Fruit fly (Drosophila melanogaster) whole organism, embryonic: ENCODE measurements around the gene cni.
A peak's percentile ranks its signal among the peaks of the same experiment; 100 is the strongest.

Source experiments
- Bdp1 ChIP-seq: fragments of 200-800 bp; sonication (Bioruptor generic); optimal IDR thresholded peaks from 3 replicates; lab custom pipeline; 2016; ENCODE audit warnings: missing biosample characterization, missing genetic modification characterization
- CG10321 ChIP-seq: fragments of 200-800 bp; sonication (Bioruptor generic); IDR thresholded peaks from 2 replicates; pipeline ENCODE4 v1.3.6; 2022; ENCODE audit warnings: missing biosample characterization, missing genetic modification characterization
- CG10543 ChIP-seq: fragments of 200-800 bp; sonication (Bioruptor generic); optimal IDR thresholded peaks from 3 replicates; lab custom pipeline; 2017; ENCODE audit warnings: missing biosample characterization, mild to moderate bottlenecking, missing genetic modification characterization, moderate library complexity
- CG11723 ChIP-seq: fragments of 200-800 bp; sonication (Bioruptor generic); optimal IDR thresholded peaks from 2 replicates; lab custom pipeline; 2017; ENCODE audit warnings: missing biosample characterization, mild to moderate bottlenecking, missing genetic modification characterization
- CG12769 ChIP-seq: fragments of 200-800 bp; sonication (Bioruptor generic); optimal IDR thresholded peaks from 2 replicates; lab custom pipeline; 2019; ENCODE audit warnings: missing biosample characterization, mild to moderate bottlenecking, missing genetic modification characterization, moderate library complexity
- CG13894 ChIP-seq: fragments of 200-800 bp; sonication (Bioruptor generic); optimal IDR thresholded peaks from 3 replicates; lab custom pipeline; 2018; ENCODE audit warnings: missing biosample characterization, mild to moderate bottlenecking, missing genetic modification characterization, moderate library complexity
- CG14050 ChIP-seq: fragments of 200-800 bp; sonication (Bioruptor generic); IDR thresholded peaks from 3 replicates; pipeline ENCODE4 v1.3.6; 2022; ENCODE audit warnings: missing biosample characterization, missing genetic modification characterization
- CG15011 ChIP-seq: fragments of 200-800 bp; sonication (Bioruptor generic); optimal IDR thresholded peaks from 3 replicates; lab custom pipeline; 2018; ENCODE audit warnings: missing biosample characterization, mild to moderate bottlenecking, missing genetic modification characterization
- CG15073 ChIP-seq: fragments of 200-800 bp; sonication (Bioruptor generic); optimal IDR thresholded peaks from 2 replicates; lab custom pipeline; 2016; ENCODE audit warnings: missing biosample characterization, missing genetic modification characterization
- CG15269 ChIP-seq: fragments of 200-800 bp; sonication (Bioruptor generic); optimal IDR thresholded peaks from 2 replicates; lab custom pipeline; 2018; ENCODE audit warnings: missing biosample characterization, mild to moderate bottlenecking, missing genetic modification characterization, moderate library complexity
- CG3838 ChIP-seq: fragments of 200-800 bp; sonication (Bioruptor generic); optimal IDR thresholded peaks from 3 replicates; lab custom pipeline; 2016; ENCODE audit warnings: missing biosample characterization, missing genetic modification characterization
- CG7745 ChIP-seq: fragments of 200-800 bp; sonication (Bioruptor generic); optimal IDR thresholded peaks from 2 replicates; lab custom pipeline; 2018; ENCODE audit warnings: missing biosample characterization, mild to moderate bottlenecking, missing genetic modification characterization, moderate library complexity
- CG7839 ChIP-seq: fragments of 200-800 bp; sonication (Bioruptor generic); optimal IDR thresholded peaks from 3 replicates; lab custom pipeline; 2018; ENCODE audit warnings: missing biosample characterization, mild to moderate bottlenecking, missing genetic modification characterization, moderate library complexity
- CG9215 ChIP-seq: fragments of 200-800 bp; sonication (Bioruptor generic); IDR thresholded peaks from 2 replicates; pipeline ENCODE4 v1.3.6; 2022; ENCODE audit warnings: missing biosample characterization, missing genetic modification characterization
- CG9932 ChIP-seq: fragments of 200-800 bp; sonication (Bioruptor generic); IDR thresholded peaks from 2 replicates; pipeline ENCODE4 v1.3.6; 2022; ENCODE audit warnings: missing biosample characterization, missing genetic modification characterization
- D19A ChIP-seq: fragments of 200-800 bp; optimal IDR thresholded peaks from 3 replicates; lab custom pipeline; 2019; ENCODE audit warnings: missing biosample characterization, mild to moderate bottlenecking, missing genetic modification characterization, moderate library complexity
- Dip3 ChIP-seq: fragments of 200-800 bp; sonication (Bioruptor generic); optimal IDR thresholded peaks from 3 replicates; lab custom pipeline; 2016; ENCODE audit warnings: missing biosample characterization, missing genetic modification characterization
- Drgx ChIP-seq: fragments of 200-800 bp; sonication (Bioruptor generic); IDR thresholded peaks from 2 replicates; pipeline ENCODE4 v1.3.6; 2022; ENCODE audit warnings: missing biosample characterization, missing genetic modification characterization
- ERR ChIP-seq: fragments of 200-800 bp; sonication (Bioruptor generic); optimal IDR thresholded peaks from 2 replicates; lab custom pipeline; 2016; ENCODE audit warnings: missing biosample characterization, missing genetic modification characterization
- Hmr ChIP-seq: fragments of 200-800 bp; sonication (Bioruptor generic); optimal IDR thresholded peaks from 3 replicates; lab custom pipeline; 2017; ENCODE audit warnings: mild to moderate bottlenecking, missing biosample characterization, missing genetic modification reagents, missing genetic modification characterization
- Hr51 ChIP-seq, 2 experiments: fragments of 200-800 bp; sonication (Bioruptor generic); optimal IDR thresholded peaks; 2 replicates in 1 of 2; 3 replicates in 1 of 2; lab custom pipeline; 2016 to 2018; ENCODE audit warnings: missing biosample characterization in 2 of 2, missing genetic modification characterization in 2 of 2, mild to moderate bottlenecking in 1 of 2, moderate library complexity in 1 of 2
- Lim3 ChIP-seq: fragments of 200-800 bp; sonication (Bioruptor generic); IDR thresholded peaks from 2 replicates; pipeline ENCODE4 v1.3.6; 2022; ENCODE audit warnings: missing biosample characterization, missing genetic modification characterization
- Mad ChIP-seq: fragments of 200-800 bp; sonication (Bioruptor generic); optimal IDR thresholded peaks from 2 replicates; lab custom pipeline; 2016; ENCODE audit warnings: missing biosample characterization, missing genetic modification characterization
- Med ChIP-seq: fragments of 200-800 bp; sonication (Bioruptor generic); peaks from one replicate; lab custom pipeline; 2016; ENCODE audit warnings: missing biosample characterization, missing genetic modification characterization, mild to moderate bottlenecking, inconsistent platforms, moderate library complexity
- Pdp1 ChIP-seq, 2 experiments: fragments of 200-800 bp; sonication (Bioruptor generic); optimal IDR thresholded peaks; 3 replicates each; lab custom pipeline; 2016; ENCODE audit warnings: missing biosample characterization in 2 of 2, missing genetic modification characterization in 2 of 2, mild to moderate bottlenecking in 1 of 2, moderate library complexity in 1 of 2
- Rfx ChIP-seq: fragments of 200-800 bp; sonication (Bioruptor generic); IDR thresholded peaks from 2 replicates; pipeline ENCODE4 v1.3.6; 2022; ENCODE audit warnings: missing biosample characterization, missing genetic modification characterization
- Side ChIP-seq: fragments of 200-800 bp; sonication (Bioruptor generic); optimal IDR thresholded peaks from 2 replicates; lab custom pipeline; 2016; ENCODE audit warnings: missing biosample characterization, missing genetic modification characterization
- Trl ChIP-seq, 3 experiments: fragments of >200 bp in 2 of 3; fragments of 200-800 bp in 1 of 3; sonication (Bioruptor generic) in 1 of 3; optimal IDR thresholded peaks; 2 replicates in 1 of 3; 3 replicates in 2 of 3; lab custom pipeline; 2016 to 2017; ENCODE audit warnings: missing biosample characterization in 1 of 3, missing genetic modification characterization in 1 of 3
- abd-A ChIP-seq: fragments of 200-800 bp; sonication (Bioruptor generic); optimal IDR thresholded peaks from 3 replicates; lab custom pipeline; 2019; ENCODE audit warnings: missing biosample characterization, mild to moderate bottlenecking, missing genetic modification characterization, moderate library complexity
- al ChIP-seq: fragments of 200-800 bp; sonication (Bioruptor generic); IDR thresholded peaks from 2 replicates; pipeline ENCODE4 v1.3.6; 2022; ENCODE audit warnings: missing biosample characterization, missing genetic modification characterization
- crp ChIP-seq, 2 experiments: fragments of 200-800 bp; sonication (Bioruptor generic); optimal IDR thresholded peaks; 2 replicates in 1 of 2; 3 replicates in 1 of 2; lab custom pipeline; 2017; ENCODE audit warnings: missing biosample characterization in 2 of 2, missing genetic modification characterization in 2 of 2, mild to moderate bottlenecking in 1 of 2, moderate library complexity in 1 of 2
- danr ChIP-seq: fragments of 200-800 bp; sonication (Bioruptor generic); IDR thresholded peaks from 2 replicates; pipeline ENCODE4 v1.3.6; 2022; ENCODE audit warnings: missing biosample characterization, missing genetic modification characterization
- dm ChIP-seq: fragments of 200-800 bp; sonication (Bioruptor generic); optimal IDR thresholded peaks from 3 replicates; lab custom pipeline; 2016; ENCODE audit warnings: missing biosample characterization, missing genetic modification characterization
- dmrt11E ChIP-seq: fragments of 200-800 bp; sonication (Bioruptor generic); optimal IDR thresholded peaks from 3 replicates; lab custom pipeline; 2018; ENCODE audit warnings: missing biosample characterization, mild to moderate bottlenecking, missing genetic modification characterization, moderate library complexity
- dmrt99B ChIP-seq: fragments of 200-800 bp; sonication (Bioruptor generic); optimal IDR thresholded peaks from 2 replicates; lab custom pipeline; 2018; ENCODE audit warnings: missing biosample characterization, mild to moderate bottlenecking, missing genetic modification characterization, moderate library complexity
- ftz-f1 ChIP-seq: fragments of 200-800 bp; sonication (Bioruptor generic); optimal IDR thresholded peaks from 2 replicates; lab custom pipeline; 2016; ENCODE audit warnings: missing biosample characterization, missing genetic modification characterization
- grn ChIP-seq: fragments of 200-800 bp; sonication (Bioruptor generic); optimal IDR thresholded peaks from 3 replicates; lab custom pipeline; 2017; ENCODE audit warnings: missing biosample characterization, missing genetic modification characterization
- ind ChIP-seq: fragments of 200-800 bp; sonication (Bioruptor generic); optimal IDR thresholded peaks from 3 replicates; lab custom pipeline; 2016; ENCODE audit warnings: missing biosample characterization, missing genetic modification characterization
- lov ChIP-seq, 2 experiments: fragments of 200-800 bp in 1 of 2; fragments of >200 bp in 1 of 2; sonication (Bioruptor generic) in 1 of 2; IDR thresholded peaks in 1 of 2; optimal IDR thresholded peaks in 1 of 2; 2 replicates in 1 of 2; 3 replicates in 1 of 2; pipeline versions ENCODE4 v1.3.6 to Lab custom; 2017 to 2022; ENCODE audit warnings: missing biosample characterization in 1 of 2, missing genetic modification characterization in 1 of 2
- nom ChIP-seq: fragments of 200-800 bp; sonication (Bioruptor generic); optimal IDR thresholded peaks from 2 replicates; lab custom pipeline; 2017; ENCODE audit warnings: missing biosample characterization, missing genetic modification characterization, mild to moderate bottlenecking, moderate library complexity, missing genetic modification reagents
- onecut ChIP-seq: fragments of 200-800 bp; sonication (Bioruptor generic); IDR thresholded peaks from 2 replicates; pipeline ENCODE4 v1.3.6; 2022; ENCODE audit warnings: missing biosample characterization, missing genetic modification characterization
- pfk ChIP-seq: fragments of 200-800 bp; sonication (Bioruptor generic); optimal IDR thresholded peaks from 2 replicates; lab custom pipeline; 2018; ENCODE audit warnings: missing biosample characterization, mild to moderate bottlenecking, missing genetic modification characterization, moderate library complexity
- sd ChIP-seq: fragments of 200-800 bp; sonication (Bioruptor generic); optimal IDR thresholded peaks from 3 replicates; lab custom pipeline; 2018; ENCODE audit warnings: missing biosample characterization, mild to moderate bottlenecking, missing genetic modification characterization, moderate library complexity
- sim ChIP-seq: fragments of 200-800 bp; sonication (Bioruptor generic); IDR thresholded peaks from 2 replicates; pipeline ENCODE4 v1.3.6; 2022; ENCODE audit warnings: missing biosample characterization, missing genetic modification characterization
- tgo ChIP-seq: fragments of 200-800 bp; sonication (Bioruptor generic); IDR thresholded peaks from 3 replicates; pipeline ENCODE4 v1.3.6; 2022; ENCODE audit warnings: missing biosample characterization, missing genetic modification characterization
- zen ChIP-seq: fragments of 200-800 bp; sonication (Bioruptor generic); optimal IDR thresholded peaks from 3 replicates; lab custom pipeline; 2018; ENCODE audit warnings: missing biosample characterization, mild to moderate bottlenecking, missing genetic modification characterization, moderate library complexity

The cni gene

dm6 chr2L:16277922-16278321 lies 32.6 kb downstream of the cni start:
- TF ChIP-seq Bdp1 (no peak), ftz-f1 (GFP tag; lab: Kevin White, UChicago) (peak; percentile 17), CG7745 (tag; lab: Kevin White, UChicago) (no peak), CG13894 (tag; lab: Kevin White, UChicago) (peak; percentile 72), CG3838 (GFP tag; lab: Kevin White, UChicago) (no peak), sd (tag; lab: Kevin White, UChicago) (peak; percentile 5), Dip3 (GFP tag; lab: Kevin White, UChicago) (no peak), CG11723 (no peak), abd-A (tag; lab: Kevin White, UChicago) (peak; percentile 78), Hmr (no peak), CG10543 (GFP tag; lab: Kevin White, UChicago) (peak; percentile 48), Med (GFP tag; lab: Kevin White, UChicago) (peak; percentile 69), CG14050 (GFP tag; lab: Robert Waterston, UW) (no peak), Mad (GFP tag; lab: Kevin White, UChicago) (no peak), Rfx (GFP tag; lab: Robert Waterston, UW) (peak; percentile 54; the same call in 1 of the 2 replicates), CG7839 (tag; lab: Kevin White, UChicago) (no peak), CG15073 (no peak), CG9215 (GFP tag; lab: Robert Waterston, UW) (no peak), grn (GFP tag; lab: Kevin White, UChicago) (no peak), ERR (GFP tag; lab: Kevin White, UChicago) (no peak), nom (GFP tag; lab: Kevin White, UChicago) (peak; percentile 65), dm (GFP tag; lab: Kevin White, UChicago) (no peak), lov (optimal IDR thresholded peaks at IDR 0.05; lab: Kevin White, UChicago) (no peak), lov (GFP tag; IDR thresholded peaks at IDR 0.05; lab: Robert Waterston, UW) (no peak), danr (GFP tag; lab: Robert Waterston, UW) (no peak), onecut (GFP tag; lab: Robert Waterston, UW) (no peak), Drgx (GFP tag; lab: Robert Waterston, UW) (0 out of 2 replicates have a peak, but pooled peaks have one; percentile 12), ind (GFP tag; lab: Kevin White, UChicago) (no peak), Hr51 (GFP tag; optimal IDR thresholded peaks at IDR 0.05; lab: Kevin White, UChicago) (no peak), CG12769 (peak; percentile 26), sim (GFP tag; lab: Robert Waterston, UW) (no peak), CG9932 (no peak), CG15269 (tag; lab: Kevin White, UChicago) (no peak), dmrt11E (tag; lab: Kevin White, UChicago) (no peak), dmrt99B (tag; lab: Kevin White, UChicago) (no peak), D19A (no peak), Side (no peak), tgo (GFP tag; lab: Robert Waterston, UW) (no peak), pfk (GFP tag; lab: Kevin White, UChicago) (peak; percentile 2), al (no peak)
- TF ChIP-seq, all 482 proteins: peak for 11

- TF ChIP-seq Trl (optimal IDR thresholded peaks at IDR 0.05; lab: Kevin White, UChicago) = peak; percentile 40 to 42
- no peak for TF ChIP-seq Trl (GFP tag; optimal IDR thresholded peaks at IDR 0.05; lab: Kevin White, UChicago)
- no peak for TF ChIP-seq CG15011 (GFP tag; lab: Kevin White, UChicago)
- TF ChIP-seq CG10321 (GFP tag; lab: Robert Waterston, UW) = 0 out of 2 replicates have a peak, but pooled peaks have one; percentile 26
- peak; percentile 0 for TF ChIP-seq zen (tag; lab: Kevin White, UChicago)
- TF ChIP-seq pfk (GFP tag; lab: Kevin White, UChicago) = peak; percentile 7
- peak in 1 of 2 experiments; percentile 5 for TF ChIP-seq crp (GFP tag; optimal IDR thresholded peaks at IDR 0.05; lab: Kevin White, UChicago)
- TF ChIP-seq Lim3 (GFP tag; lab: Robert Waterston, UW) = no peak
- TF ChIP-seq Pdp1 (GFP tag; optimal IDR thresholded peaks at IDR 0.05; lab: Kevin White, UChicago) = peak in 1 of 2 experiments; percentile 11
Measured at dm6 chr2L:16276820-16277219, 33.7 kb downstream of the cni start.
